Worm (Caenorhabditis elegans): ENCODE data around the gene fbxa-164.

ce11 chrII:1663516-1663915, 49.6 kb upstream of the fbxa-164 start, which contains the start of gene duxl-1:
- TF ChIP-seq mxl-3 (GFP tag; optimal IDR thresholded peaks at IDR 0.05), result peak; percentile 7
- TF ChIP-seq nhr-77 (tag; optimal IDR thresholded peaks at IDR 0.05), result no peak
- no peak for TF ChIP-seq nhr-237 (tag; optimal IDR thresholded peaks at IDR 0.05)
- no peak for TF ChIP-seq unc-130 (GFP tag; optimal IDR thresholded peaks at IDR 0.05)
- TF ChIP-seq spr-1 (tag; optimal IDR thresholded peaks at IDR 0.05), result no peak
- no peak for TF ChIP-seq lin-39 (tag; optimal IDR thresholded peaks at IDR 0.05)
- no peak for TF ChIP-seq nhr-6 (tag; optimal IDR thresholded peaks at IDR 0.05)
- TF ChIP-seq pha-4 (GFP tag; IDR thresholded peaks at IDR 0.05), result no peak
- no peak for TF ChIP-seq pha-4 (tag; optimal IDR thresholded peaks at IDR 0.05)
- TF ChIP-seq nhr-25 (tag; optimal IDR thresholded peaks at IDR 0.05; ENCODE audit: borderline replicate concordance, insufficient read depth), result no peak
- no peak for TF ChIP-seq dmd-8 (GFP tag; IDR thresholded peaks at IDR 0.05)
- no peak for TF ChIP-seq ama-1 (optimal IDR thresholded peaks at IDR 0.05)
